Fruit fly (Drosophila melanogaster) ovary, adult (tissue): ENCODE measurements around the gene gammaCOP.

ENCODE experiments used
- CG17801 ChIP-seq: fragments of 200-800 bp; optimal IDR thresholded peaks from 2 replicates; lab custom pipeline; 2019; ENCODE audit warnings: missing biosample characterization, mild to moderate bottlenecking, missing genetic modification characterization, moderate library complexity; ENCODE audit not compliant: partially characterized antibody

Gene gammaCOP

DNA sequence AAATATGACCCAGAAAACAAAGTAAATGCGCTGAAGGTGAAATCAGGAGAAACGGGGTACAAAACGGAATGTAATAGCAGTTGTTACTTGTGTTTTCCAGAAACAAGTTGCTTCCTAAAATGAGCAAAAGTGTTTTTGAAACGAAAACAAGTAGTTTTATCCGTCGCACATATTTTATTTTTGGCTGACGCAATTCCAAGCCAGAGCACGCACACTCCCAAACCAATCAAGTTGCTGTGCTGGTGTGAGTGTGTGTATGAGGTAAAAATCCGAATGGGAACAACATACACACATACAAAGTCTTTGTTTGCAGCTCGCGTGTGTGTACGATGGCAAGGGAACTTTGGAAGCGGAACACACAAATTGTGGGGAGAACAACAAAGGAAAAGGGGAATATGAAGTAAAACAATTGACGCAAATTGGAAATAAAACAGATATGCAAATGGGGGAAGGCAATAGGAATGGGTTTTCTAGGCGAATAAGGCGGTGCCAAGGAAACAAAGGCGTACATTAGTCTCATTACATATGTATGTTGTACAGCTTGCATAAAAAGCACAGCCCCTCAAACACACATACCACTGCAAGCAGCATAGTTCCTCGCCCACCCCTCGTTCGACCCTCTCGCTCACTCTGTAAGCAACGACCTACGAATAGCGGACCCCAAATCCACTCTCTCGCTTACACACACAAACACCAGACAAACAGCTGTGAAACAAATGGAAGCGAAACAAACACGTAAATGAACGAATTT, 36.7 kb downstream of the gammaCOP start:
- TF ChIP-seq CG17801 (GFP tag; lab: Kevin White, UChicago), result no peak

DNA sequence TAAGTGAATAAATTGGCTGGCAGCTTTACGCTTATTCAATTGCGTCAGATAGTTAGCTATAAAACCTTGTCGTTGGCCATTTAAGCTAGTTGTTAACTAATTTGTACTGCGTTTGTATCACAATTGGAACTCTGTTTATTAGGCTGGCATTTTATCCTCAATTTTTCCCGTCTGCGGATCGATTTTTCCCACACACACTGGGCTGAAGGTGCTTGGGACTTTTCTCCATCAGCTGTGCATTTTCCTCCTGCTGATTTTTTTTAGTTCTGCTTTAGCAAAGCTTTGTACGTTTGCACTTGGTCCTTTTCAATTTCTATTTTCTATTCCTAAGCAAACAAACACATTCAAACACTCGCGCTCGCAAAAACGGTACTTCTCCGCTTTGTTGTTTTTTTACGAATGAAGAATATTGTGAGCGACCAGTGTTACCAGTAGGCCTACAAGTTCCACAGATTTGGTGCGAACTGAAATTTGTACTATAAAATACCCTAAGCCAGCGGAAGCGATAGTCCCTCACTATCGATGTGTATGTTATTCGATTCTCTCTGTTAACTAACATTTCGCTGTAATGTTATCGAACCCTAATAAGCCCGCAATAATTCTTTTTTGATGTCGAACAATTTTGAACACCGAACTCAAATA, 37.6 kb downstream of the gammaCOP start:
- TF ChIP-seq CG17801 (GFP tag; lab: Kevin White, UChicago), result peak; percentile 75

DNA sequence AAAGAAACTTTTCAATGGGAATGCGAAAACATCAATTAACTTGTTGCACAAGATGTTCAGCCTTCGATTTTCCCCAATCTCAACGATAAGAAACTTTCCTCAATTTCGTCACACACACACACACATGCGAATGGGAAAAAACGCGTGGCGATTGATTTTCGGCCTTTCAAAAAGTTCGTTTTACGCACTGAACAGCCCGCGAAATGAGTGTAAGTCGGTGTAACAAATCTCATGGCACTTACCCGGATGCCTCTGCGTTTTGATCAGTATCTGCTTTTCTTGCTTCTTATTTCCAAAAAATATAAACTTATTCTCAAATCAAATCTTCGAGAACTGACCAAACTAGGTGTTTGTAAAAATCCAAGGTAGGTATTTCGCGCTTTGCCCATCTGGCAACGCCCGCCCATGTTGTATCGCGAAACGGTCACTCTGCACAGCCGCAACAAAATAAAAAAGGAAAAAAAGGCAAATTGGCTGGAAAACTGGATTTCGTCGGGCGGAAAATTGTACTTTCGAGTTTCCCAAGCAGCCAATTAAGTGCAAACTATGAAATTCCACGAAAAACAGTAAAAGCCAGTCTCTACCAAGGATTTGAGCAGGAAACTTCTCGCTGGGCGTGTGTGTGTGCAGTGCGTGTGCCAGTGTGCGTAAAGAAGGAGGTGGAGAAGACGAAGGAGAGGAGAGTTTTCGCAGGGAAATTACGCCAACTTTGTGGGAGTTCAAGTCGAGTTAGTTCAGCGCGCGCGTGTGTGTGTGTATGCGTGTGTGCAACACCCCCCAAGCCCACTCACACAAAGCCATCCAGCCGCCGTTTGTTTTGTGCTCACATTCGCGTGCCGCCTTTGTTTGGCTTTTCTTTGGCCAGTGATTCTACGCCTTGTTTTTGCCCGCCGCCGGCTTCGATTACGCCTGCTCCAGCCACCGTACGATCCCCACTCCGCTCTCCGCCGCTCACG, 39.0 kb downstream of the gammaCOP start, which contains the start of gene Med:
Med (plus strand) TSS at position 408 of the 956 bp plus-strand sequence.
- peak; percentile 17 for TF ChIP-seq CG17801 (GFP tag; lab: Kevin White, UChicago)

DNA sequence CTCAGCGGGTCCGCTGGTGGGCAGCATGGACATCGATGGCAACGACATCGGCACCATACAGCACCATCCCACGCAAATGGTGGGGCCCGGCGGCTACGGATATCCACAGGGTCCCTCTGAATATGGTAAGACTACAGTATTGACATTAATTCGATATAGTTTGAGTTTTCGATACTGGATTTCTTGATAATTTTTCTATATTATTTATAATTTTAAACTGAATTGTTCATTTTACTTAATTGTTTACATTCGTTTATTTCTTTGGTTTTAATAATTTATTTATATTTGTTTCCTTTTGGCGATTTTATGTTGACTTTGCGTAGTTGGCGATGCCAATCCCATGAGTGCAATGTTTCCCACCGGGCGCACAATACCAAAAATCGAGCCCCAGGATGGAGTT, 40.6 kb downstream of the gammaCOP start, which contains the start of gene CycG:
CycG (minus strand) TSS at position 101 of the 400 bp plus-strand sequence.
- no peak for TF ChIP-seq CG17801 (GFP tag; lab: Kevin White, UChicago)

DNA sequence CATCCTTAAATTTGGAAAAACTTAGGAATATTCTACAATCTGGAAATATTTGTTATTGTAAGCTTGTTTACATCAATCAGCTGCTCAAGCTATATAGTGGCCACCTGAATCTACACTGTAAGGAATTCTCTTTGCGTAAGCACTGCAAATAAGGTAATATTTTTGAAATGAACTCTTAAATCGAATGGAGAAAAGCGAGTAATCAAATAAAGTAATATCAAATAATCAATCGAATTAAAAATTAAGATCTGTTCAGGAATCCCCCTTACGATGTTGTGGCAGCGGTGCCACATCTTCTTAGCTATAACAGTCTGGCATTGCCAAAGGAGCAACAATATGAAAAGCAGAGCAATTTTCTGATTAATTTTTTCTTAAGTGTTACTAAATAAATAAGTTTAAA, 44.1 kb downstream of the gammaCOP start, which contains the start of the genes Mnat9 and CG1792:
Mnat9 (minus strand) TSS at position 160 of the 400 bp plus-strand sequence.
CG1792 (plus strand) TSS at position 303 of the 400 bp plus-strand sequence.
- TF ChIP-seq CG17801 (GFP tag; lab: Kevin White, UChicago), result peak; percentile 98

DNA sequence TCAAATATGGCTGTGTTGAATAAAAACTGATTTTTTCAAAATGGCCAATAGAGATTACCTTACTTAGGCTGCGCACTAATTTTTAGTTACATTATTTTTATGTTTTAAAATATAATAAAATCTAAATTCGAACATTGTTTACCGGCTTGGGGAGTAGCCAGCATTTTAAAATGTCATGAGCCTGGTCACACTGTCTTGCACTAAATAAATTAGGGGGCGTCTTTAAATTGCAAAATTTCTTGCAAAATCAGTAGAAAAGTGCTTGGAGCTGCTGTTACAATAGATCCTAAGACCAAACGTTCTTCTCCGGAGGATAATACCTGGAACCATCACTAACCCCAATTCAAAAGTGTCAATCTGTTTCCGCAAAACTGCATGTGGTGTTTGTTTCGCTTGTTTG, 45.9 kb downstream of the gammaCOP start, which contains the start of gene pasha:
pasha (plus strand) TSS at position 177 of the 400 bp plus-strand sequence.
- no peak for TF ChIP-seq CG17801 (GFP tag; lab: Kevin White, UChicago)

DNA sequence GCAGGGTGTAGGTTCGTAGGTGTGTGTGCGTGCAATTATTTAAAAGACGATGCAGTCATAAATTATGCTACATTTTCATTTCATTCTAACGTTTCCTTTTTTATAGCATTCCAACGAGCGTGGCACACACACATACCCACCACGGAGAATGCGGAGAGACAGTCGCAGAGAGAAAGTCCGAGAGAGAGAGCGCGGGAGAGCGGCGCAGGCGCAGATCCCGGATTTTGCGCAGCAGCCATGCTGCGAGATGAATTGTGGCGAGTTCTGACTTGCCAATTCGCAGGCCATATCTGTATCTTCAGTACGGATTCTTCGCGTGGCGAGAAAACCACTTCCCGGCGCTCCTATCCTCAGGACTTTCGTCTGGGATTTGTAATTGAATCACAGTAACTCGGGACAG, 49.9 kb downstream of the gammaCOP start, which contains the start of gene kek6:
kek6 (plus strand) TSS at position 323 of the 400 bp plus-strand sequence.
- no peak for TF ChIP-seq CG17801 (GFP tag; lab: Kevin White, UChicago)

DNA sequence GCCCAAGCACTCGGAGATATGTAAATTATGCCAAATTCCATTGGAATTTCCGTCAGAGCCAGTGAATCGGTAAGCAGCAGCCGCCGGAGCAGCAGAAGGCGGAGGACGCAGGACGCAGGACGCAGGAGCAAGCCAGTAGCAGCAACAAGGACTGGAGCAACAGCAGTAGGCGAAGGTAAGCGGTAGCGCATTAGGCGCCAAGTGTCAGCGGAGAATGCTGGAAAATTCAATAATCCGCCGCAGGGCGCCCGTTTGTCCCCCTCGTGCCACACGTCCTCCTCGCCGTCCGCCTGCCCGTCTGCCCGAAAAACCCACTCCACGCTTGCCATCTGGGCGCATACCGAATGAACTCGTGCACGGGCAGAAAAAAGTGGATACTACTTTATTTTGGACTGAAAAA, 50.7 kb downstream of the gammaCOP start:
- no peak for TF ChIP-seq CG17801 (GFP tag; lab: Kevin White, UChicago)
